Worm (Caenorhabditis elegans): ENCODE results near the gene T25B2.3.

- TF ChIP-seq hmbx-1 (tag; optimal IDR thresholded peaks at IDR 0.05) (no peak), ama-1 (optimal IDR thresholded peaks at IDR 0.05) (no peak), flt-1 (GFP tag; IDR thresholded peaks at IDR 0.05) (no peak), scrt-1 (GFP tag; IDR thresholded peaks at IDR 0.05) (no peak), ceh-13 (GFP tag; optimal IDR thresholded peaks at IDR 0.05) (no peak), hmg-4 (GFP tag; optimal IDR thresholded peaks at IDR 0.05) (no peak), tra-4 (tag; optimal IDR thresholded peaks at IDR 0.05) (no peak), F13C5.2 (tag; optimal IDR thresholded peaks at IDR 0.05) (no peak)
These were observed 25.6 kb downstream of the T25B2.3 start for ce11 chrX:6201542-6201941.
